Worm (Caenorhabditis elegans) whole organism, L2 larva: ENCODE data around the gene gad-2.

Experiments used
- aly-2 ChIP-seq: fragments of 150-350 bp; optimal IDR thresholded peaks from 2 replicates; lab custom pipeline; 2014; ENCODE audit warnings: missing biosample characterization, missing genetic modification characterization
- egl-27 ChIP-seq: sonication (generic microtip); optimal IDR thresholded peaks from 3 replicates; lab custom pipeline; 2017; ENCODE audit warnings: missing biosample characterization, missing genetic modification reagents, missing genetic modification characterization
- elt-3 ChIP-seq: sonication (generic microtip); optimal IDR thresholded peaks from 2 replicates; lab custom pipeline; 2017; ENCODE audit warnings: missing biosample characterization, missing genetic modification characterization
- lsy-2 ChIP-seq, 2 experiments: fragments of 150-350 bp in 1 of 2; sonication (generic microtip) in 1 of 2; optimal IDR thresholded peaks; 2 replicates each; lab custom pipeline; 2014 to 2017; ENCODE audit warnings: missing biosample characterization in 2 of 2, missing genetic modification characterization in 2 of 2
- nhr-10 ChIP-seq: sonication (generic microtip); optimal IDR thresholded peaks from 2 replicates; lab custom pipeline; 2017; ENCODE audit warnings: missing biosample characterization, missing genetic modification characterization
- nhr-12 ChIP-seq: fragments of 150-350 bp; optimal IDR thresholded peaks from 2 replicates; lab custom pipeline; 2014; ENCODE audit warnings: missing biosample characterization, missing genetic modification characterization
- nhr-237 ChIP-seq: fragments of 150-350 bp; optimal IDR thresholded peaks from 2 replicates; lab custom pipeline; 2014; ENCODE audit warnings: missing biosample characterization, missing genetic modification characterization
- nhr-6 ChIP-seq: fragments of 150-350 bp; optimal IDR thresholded peaks from 2 replicates; lab custom pipeline; 2014; ENCODE audit warnings: missing biosample characterization, missing genetic modification characterization
- skn-1 ChIP-seq: sonication (generic microtip); optimal IDR thresholded peaks from 2 replicates; lab custom pipeline; 2017; ENCODE audit warnings: missing biosample characterization, missing genetic modification characterization
- unc-39 ChIP-seq: fragments of 150-350 bp; optimal IDR thresholded peaks from 2 replicates; lab custom pipeline; 2014; ENCODE audit warnings: missing biosample characterization, missing genetic modification characterization
- unc-62 ChIP-seq: fragments of 150-350 bp; optimal IDR thresholded peaks from 2 replicates; lab custom pipeline; 2014; ENCODE audit warnings: missing biosample characterization, missing genetic modification reagents, missing genetic modification characterization
- zag-1 ChIP-seq: fragments of 150-350 bp; optimal IDR thresholded peaks from 2 replicates; lab custom pipeline; 2014; ENCODE audit warnings: missing biosample characterization, missing genetic modification characterization
- ztf-4 ChIP-seq: fragments of 150-350 bp; optimal IDR thresholded peaks from 2 replicates; lab custom pipeline; 2014; ENCODE audit warnings: missing biosample characterization, missing genetic modification characterization

ce11 chrX:7437949-7438348, 44.7 kb downstream of the gad-2 start, which contains the start of gene C01C10.2:
- TF ChIP-seq egl-27 (tag; lab: Kevin White, UChicago) (no peak), nhr-12 (tag; lab: Kevin White, UChicago) (no peak), skn-1 (tag; lab: Kevin White, UChicago) (no peak), nhr-237 (tag; lab: Kevin White, UChicago) (no peak), aly-2 (tag; lab: Kevin White, UChicago) (no peak), lsy-2 (tag; optimal IDR thresholded peaks at IDR 0.05; lab: Kevin White, UChicago) (no peak), nhr-6 (tag; lab: Kevin White, UChicago) (no peak), unc-62 (GFP tag; lab: Kevin White, UChicago) (no peak), elt-3 (tag; lab: Kevin White, UChicago) (no peak), unc-39 (no peak), zag-1 (tag; lab: Kevin White, UChicago) (no peak), nhr-10 (tag; lab: Kevin White, UChicago) (no peak), ztf-4 (tag; lab: Kevin White, UChicago) (no peak)
